Worm (Caenorhabditis elegans) whole organism, late embryonic: ENCODE measurements around the gene C09B9.1.
"Not testable (repeated sequence)": the region's sequence is repeated elsewhere in the genome, so short reads cannot be mapped to it uniquely, and the experiment has no call there.

Source experiments
- F13H6.1 ChIP-seq: sonication (generic microtip); optimal IDR thresholded peaks from 2 replicates; lab custom pipeline; 2016; ENCODE audit warnings: missing genetic modification characterization, missing compliant biosample characterization
- K02D7.2 ChIP-seq: sonication (generic microtip); optimal IDR thresholded peaks from 2 replicates; lab custom pipeline; 2017; ENCODE audit warnings: mild to moderate bottlenecking, missing genetic modification characterization, missing compliant biosample characterization
- K09A11.1 ChIP-seq: sonication (generic microtip); optimal IDR thresholded peaks from 2 replicates; lab custom pipeline; 2017; ENCODE audit warnings: antibody characterized with exemption, mild to moderate bottlenecking, missing genetic modification characterization, missing compliant biosample characterization; ENCODE audit not compliant: insufficient read depth
- Y22D7AL.16 ChIP-seq: sonication (generic microtip); optimal IDR thresholded peaks from 2 replicates; lab custom pipeline; 2016; ENCODE audit warnings: missing genetic modification characterization, missing compliant biosample characterization
- ama-1 ChIP-seq: fragments of 150-350 bp; optimal IDR thresholded peaks from 2 replicates; lab custom pipeline; 2014
- ceh-14 ChIP-seq: sonication (generic microtip); optimal IDR thresholded peaks from 2 replicates; lab custom pipeline; 2016; ENCODE audit warnings: missing genotype, missing genetic modification characterization, missing compliant biosample characterization
- ceh-18 ChIP-seq: sonication (generic microtip); optimal IDR thresholded peaks from 2 replicates; lab custom pipeline; 2016; ENCODE audit warnings: missing genetic modification characterization, missing compliant biosample characterization
- ceh-19 ChIP-seq: fragments of 200-800 bp; sonication (Bioruptor generic); optimal IDR thresholded peaks from 2 replicates; lab custom pipeline; 2018; ENCODE audit warnings: mild to moderate bottlenecking, missing genetic modification characterization, missing compliant biosample characterization
- ceh-30 ChIP-seq: fragments of 150-350 bp; optimal IDR thresholded peaks from 2 replicates; lab custom pipeline; 2014; ENCODE audit warnings: missing biosample characterization, missing genetic modification characterization
- ceh-31 ChIP-seq: sonication (generic microtip); optimal IDR thresholded peaks from 2 replicates; lab custom pipeline; 2016; ENCODE audit warnings: missing genetic modification characterization, missing compliant biosample characterization
- ceh-34 ChIP-seq: sonication (generic microtip); optimal IDR thresholded peaks from 2 replicates; lab custom pipeline; 2016; ENCODE audit warnings: mild to moderate bottlenecking, missing genetic modification characterization, missing compliant biosample characterization
- ceh-45 ChIP-seq: fragments of 200-800 bp; sonication (Bioruptor generic); IDR thresholded peaks from 2 replicates; pipeline ENCODE4 v1.3.6; 2022; ENCODE audit warnings: missing genetic modification reagents, missing genetic modification characterization, missing compliant biosample characterization
- ceh-48 ChIP-seq: sonication (generic microtip); optimal IDR thresholded peaks from 2 replicates; lab custom pipeline; 2016; ENCODE audit warnings: missing genetic modification characterization, inconsistent platforms, missing compliant biosample characterization
- che-1 ChIP-seq: sonication (generic microtip); optimal IDR thresholded peaks from 2 replicates; lab custom pipeline; 2016; ENCODE audit warnings: mild to moderate bottlenecking, missing genetic modification characterization, missing compliant biosample characterization
- dve-1 ChIP-seq: sonication (generic microtip); optimal IDR thresholded peaks from 2 replicates; lab custom pipeline; 2017; ENCODE audit warnings: antibody characterized with exemption, mild to moderate bottlenecking, missing genetic modification characterization, missing compliant biosample characterization
- elt-4 ChIP-seq: sonication (generic microtip); optimal IDR thresholded peaks from 2 replicates; lab custom pipeline; 2016; ENCODE audit warnings: missing genetic modification characterization, missing compliant biosample characterization
- fax-1 ChIP-seq: sonication (generic microtip); optimal IDR thresholded peaks from 2 replicates; lab custom pipeline; 2016; ENCODE audit warnings: missing genotype, missing genetic modification characterization, missing compliant biosample characterization
- fkh-10 ChIP-seq: fragments of 150-350 bp; optimal IDR thresholded peaks from 2 replicates; lab custom pipeline; 2014; ENCODE audit warnings: missing biosample characterization, missing genetic modification reagents, missing genetic modification characterization
- gmeb-2 ChIP-seq: sonication (generic microtip); optimal IDR thresholded peaks from 2 replicates; lab custom pipeline; 2016; ENCODE audit warnings: missing genetic modification characterization, inconsistent platforms, missing compliant biosample characterization
- hlh-13 ChIP-seq: fragments of 200-800 bp; sonication (Bioruptor generic); optimal IDR thresholded peaks from 2 replicates; lab custom pipeline; 2018; ENCODE audit warnings: mild to moderate bottlenecking, missing genetic modification characterization, missing compliant biosample characterization
- hlh-30 ChIP-seq: sonication (generic microtip); optimal IDR thresholded peaks from 2 replicates; lab custom pipeline; 2017; ENCODE audit warnings: antibody characterized with exemption, missing genetic modification characterization, missing compliant biosample characterization; ENCODE audit not compliant: insufficient read depth
- hlh-6 ChIP-seq: sonication (generic microtip); optimal IDR thresholded peaks from 2 replicates; lab custom pipeline; 2016; ENCODE audit warnings: missing genotype, missing genetic modification characterization, missing compliant biosample characterization
- lim-6 ChIP-seq: sonication (generic microtip); optimal IDR thresholded peaks from 2 replicates; lab custom pipeline; 2016; ENCODE audit warnings: missing genetic modification characterization, missing compliant biosample characterization
- madf-2 ChIP-seq: sonication (generic microtip); optimal IDR thresholded peaks from 2 replicates; lab custom pipeline; 2017; ENCODE audit warnings: missing genetic modification characterization, missing compliant biosample characterization
- mec-3 ChIP-seq: sonication (generic microtip); optimal IDR thresholded peaks from 2 replicates; lab custom pipeline; 2016; ENCODE audit warnings: borderline replicate concordance, missing genetic modification characterization, missing compliant biosample characterization
- nhr-232 ChIP-seq: sonication (generic microtip); optimal IDR thresholded peaks from 2 replicates; lab custom pipeline; 2016; ENCODE audit warnings: missing genetic modification characterization, missing compliant biosample characterization
- npax-4 ChIP-seq: sonication (generic microtip); optimal IDR thresholded peaks from 2 replicates; lab custom pipeline; 2016; ENCODE audit warnings: missing genetic modification characterization, missing compliant biosample characterization
- odd-2 ChIP-seq: sonication (generic microtip); optimal IDR thresholded peaks from 2 replicates; lab custom pipeline; 2017; ENCODE audit warnings: antibody characterized with exemption, mild to moderate bottlenecking, missing genetic modification characterization, missing compliant biosample characterization
- pat-9 ChIP-seq: fragments of 200-800 bp; sonication (Bioruptor generic); optimal IDR thresholded peaks from 2 replicates; lab custom pipeline; 2018; ENCODE audit warnings: mild to moderate bottlenecking, missing genetic modification characterization, moderate library complexity, missing compliant biosample characterization
- pha-2 ChIP-seq: sonication (generic microtip); optimal IDR thresholded peaks from 2 replicates; lab custom pipeline; 2017; ENCODE audit warnings: mild to moderate bottlenecking, missing genetic modification characterization, missing compliant biosample characterization
- pqm-1 ChIP-seq: sonication (generic microtip); optimal IDR thresholded peaks from 2 replicates; lab custom pipeline; 2016; ENCODE audit warnings: missing genetic modification characterization, missing compliant biosample characterization
- pros-1 ChIP-seq: fragments of 150-350 bp; optimal IDR thresholded peaks from 2 replicates; lab custom pipeline; 2014; ENCODE audit warnings: missing biosample characterization, missing genetic modification reagents, missing genetic modification characterization
- ref-2 ChIP-seq: sonication (generic microtip); optimal IDR thresholded peaks from 2 replicates; lab custom pipeline; 2016; ENCODE audit warnings: missing genetic modification characterization, missing compliant biosample characterization
- rnt-1 ChIP-seq: sonication (generic microtip); optimal IDR thresholded peaks from 2 replicates; lab custom pipeline; 2016; ENCODE audit warnings: missing genetic modification characterization, missing compliant biosample characterization
- sdc-2 ChIP-seq: sonication (generic microtip); optimal IDR thresholded peaks from 2 replicates; lab custom pipeline; 2016; ENCODE audit warnings: missing genotype, missing genetic modification characterization, missing compliant biosample characterization
- sox-4 ChIP-seq: sonication (generic microtip); optimal IDR thresholded peaks from 2 replicates; lab custom pipeline; 2017; ENCODE audit warnings: mild to moderate bottlenecking, missing genetic modification characterization, inconsistent platforms, missing compliant biosample characterization
- tbx-7 ChIP-seq: sonication (generic microtip); optimal IDR thresholded peaks from 2 replicates; lab custom pipeline; 2016; ENCODE audit warnings: missing genotype, missing genetic modification characterization, missing compliant biosample characterization
- ttx-3 ChIP-seq: sonication (generic microtip); optimal IDR thresholded peaks from 2 replicates; lab custom pipeline; 2016; ENCODE audit warnings: missing genetic modification reagents, missing genetic modification characterization, missing compliant biosample characterization
- unc-3 ChIP-seq, 2 experiments: fragments of 200-800 bp in 1 of 2; sonication (Bioruptor generic) in 1 of 2; sonication (generic microtip) in 1 of 2; conservative IDR thresholded peaks in 1 of 2; optimal IDR thresholded peaks in 1 of 2; 2 replicates each; pipeline versions ENCODE4 v1.3.6 to Lab custom; 2016 to 2022; ENCODE audit warnings: missing compliant biosample characterization in 2 of 2, missing genetic modification characterization in 2 of 2, missing genetic modification reagents in 1 of 2
- unc-42 ChIP-seq: sonication (generic microtip); optimal IDR thresholded peaks from 2 replicates; lab custom pipeline; 2016; ENCODE audit warnings: missing genotype, missing genetic modification characterization, missing compliant biosample characterization
- unc-55 ChIP-seq: sonication (generic microtip); optimal IDR thresholded peaks from 2 replicates; lab custom pipeline; 2017; ENCODE audit warnings: missing biosample characterization, missing genetic modification reagents, missing genetic modification characterization
- unc-86 ChIP-seq: sonication (generic microtip); optimal IDR thresholded peaks from 2 replicates; lab custom pipeline; 2016; ENCODE audit warnings: missing genetic modification characterization, missing compliant biosample characterization
- zip-5 ChIP-seq: sonication (generic microtip); optimal IDR thresholded peaks from 2 replicates; lab custom pipeline; 2016; ENCODE audit warnings: missing genetic modification characterization, missing compliant biosample characterization

The C09B9.1 gene

DNA sequence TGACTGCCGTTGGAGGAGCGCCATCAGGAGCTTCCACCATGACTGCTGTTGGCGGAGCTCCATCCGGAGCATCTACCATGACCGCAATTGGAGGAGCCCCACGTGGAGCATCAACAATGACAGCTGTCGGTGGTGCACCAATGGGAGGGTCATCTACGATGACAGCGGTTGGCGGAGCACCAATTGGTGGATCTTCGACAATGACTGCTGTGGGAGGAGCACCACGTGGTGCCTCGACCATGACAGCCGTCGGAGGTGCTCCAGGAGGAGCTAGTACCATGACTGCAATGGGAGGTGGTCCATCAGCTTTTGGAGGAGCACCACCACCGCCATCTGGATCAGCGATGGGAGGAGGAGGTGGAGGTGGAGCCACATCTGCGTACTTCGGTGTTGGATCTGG lies 20.5 kb upstream of the C09B9.1 start, which contains the start of gene T28H11.7:
Gene T28H11.7 (minus strand): TSS at position 101 of the 400 bp plus-strand sequence.
- TF ChIP-seq elt-4, fax-1, sdc-2 (tag; lab: Kevin White, UChicago): not testable (repeated sequence)

DNA sequence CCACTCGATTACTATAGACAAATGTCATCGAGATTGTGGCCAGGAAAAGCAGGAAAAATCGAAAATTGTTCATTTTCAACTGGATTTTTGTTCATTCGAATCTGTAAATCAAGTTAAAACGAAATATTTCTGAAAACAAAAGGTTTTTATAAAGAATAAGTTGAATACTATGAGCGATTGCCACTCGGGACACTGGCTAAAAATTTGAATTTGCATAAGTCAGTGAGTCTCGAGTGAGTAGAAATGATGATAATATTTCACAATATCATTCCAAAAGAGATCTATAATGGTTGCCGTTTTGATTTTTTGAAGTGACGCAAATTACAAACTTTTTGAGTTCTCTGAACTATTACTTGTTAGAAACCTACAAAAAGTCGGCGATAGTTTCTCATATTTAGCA lies 17.1 kb upstream of the C09B9.1 start, which contains the start of gene T28H11.8:
Gene T28H11.8 (minus strand): TSS at position 101 of the 400 bp plus-strand sequence.
- TF ChIP-seq unc-86 (no peak), F13H6.1 (no peak), ref-2 (no peak), che-1 (tag; lab: Kevin White, UChicago) (no peak), hlh-30 (tag; lab: Kevin White, UChicago) (no peak), pat-9 (tag; lab: Kevin White, UChicago) (no peak), ceh-48 (no peak), K09A11.1 (no peak), pqm-1 (tag; lab: Kevin White, UChicago) (no peak), ceh-45 (GFP tag; lab: Robert Waterston, UW) (no peak), pros-1 (tag; lab: Kevin White, UChicago) (no peak), dve-1 (tag; lab: Kevin White, UChicago) (no peak), nhr-232 (tag; lab: Kevin White, UChicago) (no peak), ceh-31 (tag; lab: Kevin White, UChicago) (no peak)

DNA sequence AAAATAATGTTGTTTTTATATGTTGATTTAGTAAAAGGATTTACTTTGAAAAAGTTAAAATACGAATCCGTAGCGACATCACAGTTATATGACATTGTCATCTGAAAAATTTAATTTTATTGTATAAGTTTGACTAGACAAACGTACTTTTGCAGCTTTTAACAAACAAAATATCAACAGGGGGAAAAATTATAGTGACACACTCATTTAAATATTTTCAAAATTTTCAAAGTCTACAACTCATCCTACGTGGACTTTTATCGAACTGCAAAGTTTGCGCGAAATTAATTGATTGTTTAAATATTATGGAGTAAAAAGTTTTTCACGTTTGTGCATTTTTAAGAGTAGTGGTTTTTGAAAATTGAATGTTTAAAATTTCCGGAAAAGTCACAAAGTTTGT lies 11.9 kb upstream of the C09B9.1 start, which contains the start of gene C09B9.85:
Gene C09B9.85 (minus strand): TSS at position 101 of the 400 bp plus-strand sequence.
- TF ChIP-seq unc-42: no peak
- TF ChIP-seq sox-4: no peak
- TF ChIP-seq hlh-6: no peak
- TF ChIP-seq ceh-19: no peak
- no peak for TF ChIP-seq ceh-31 (tag; lab: Kevin White, UChicago)
- TF ChIP-seq zip-5: no peak
- no peak for TF ChIP-seq tbx-7 (tag; lab: Kevin White, UChicago)

DNA sequence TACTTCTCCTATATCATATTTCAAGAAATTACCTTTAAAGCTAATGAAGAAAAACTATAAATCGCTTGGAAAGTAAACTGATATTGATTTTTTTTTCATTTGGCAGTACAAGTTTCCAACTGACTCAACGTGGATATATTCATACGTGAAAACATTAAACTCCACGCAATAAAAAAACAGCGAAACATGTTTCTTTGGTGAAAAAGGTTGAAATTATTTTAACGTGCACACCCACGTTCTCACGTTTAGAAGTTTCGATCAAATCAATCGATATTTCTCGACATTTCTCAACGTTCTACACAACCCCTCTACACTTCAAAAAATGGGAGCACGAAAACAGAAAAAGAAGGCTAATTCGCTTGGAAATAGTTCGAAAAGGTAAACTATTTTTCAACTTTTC lies 8.6 kb upstream of the C09B9.1 start, which contains the start of the genes best-6 and C09B9.2:
Gene best-6 (minus strand): TSS at position 101 of the 400 bp plus-strand sequence.
Gene C09B9.2 (plus strand): TSS at position 314 of the 400 bp plus-strand sequence.
- no peak for TF ChIP-seq ceh-14 (tag; lab: Kevin White, UChicago)
- no peak for TF ChIP-seq dve-1 (tag; lab: Kevin White, UChicago)
- TF ChIP-seq hlh-30 (tag; lab: Kevin White, UChicago): no peak
- no peak for TF ChIP-seq ama-1
- no peak for TF ChIP-seq ceh-30 (tag; lab: Kevin White, UChicago)
- TF ChIP-seq K02D7.2: no peak
- TF ChIP-seq sox-4: no peak
- no peak for TF ChIP-seq mec-3 (tag; lab: Kevin White, UChicago)
- no peak for TF ChIP-seq npax-4
- TF ChIP-seq rnt-1 (tag; lab: Kevin White, UChicago): no peak
- no peak for TF ChIP-seq nhr-232 (tag; lab: Kevin White, UChicago)
- TF ChIP-seq ceh-19: no peak
- no peak for TF ChIP-seq unc-42
- no peak for TF ChIP-seq gmeb-2 (tag; lab: Kevin White, UChicago)
- TF ChIP-seq unc-55: no peak

DNA sequence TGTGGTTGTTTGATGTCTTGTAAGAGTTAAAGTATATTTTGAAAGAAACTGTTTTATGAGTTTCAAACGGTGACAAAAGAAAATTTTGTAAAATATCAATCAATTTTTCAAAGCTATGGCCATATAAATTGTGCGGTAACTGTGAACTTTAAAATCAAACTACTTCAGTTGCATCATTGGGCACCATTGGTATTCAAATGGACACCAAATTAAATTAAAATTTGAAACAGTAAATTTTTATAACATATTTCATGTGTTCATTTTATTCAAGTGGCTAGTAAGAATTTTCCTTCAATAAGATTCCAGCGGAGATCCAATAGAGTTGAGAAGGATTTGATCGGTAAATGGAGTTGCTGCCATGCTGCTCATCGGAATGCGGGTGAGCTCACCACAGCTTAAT lies 6.2 kb upstream of the C09B9.1 start:
- TF ChIP-seq elt-4 (tag; lab: Kevin White, UChicago): no peak
- no peak for TF ChIP-seq madf-2 (tag; lab: Kevin White, UChicago)
- no peak for TF ChIP-seq ceh-18
- no peak for TF ChIP-seq che-1 (tag; lab: Kevin White, UChicago)
- no peak for TF ChIP-seq Y22D7AL.16 (tag; lab: Kevin White, UChicago)
- no peak for TF ChIP-seq hlh-30 (tag; lab: Kevin White, UChicago)
- no peak for TF ChIP-seq ceh-34
- no peak for TF ChIP-seq K09A11.1
- no peak for TF ChIP-seq odd-2
- TF ChIP-seq sox-4: no peak
- no peak for TF ChIP-seq lim-6 (tag; lab: Kevin White, UChicago)
- TF ChIP-seq unc-3 (GFP tag; conservative IDR thresholded peaks at IDR 0.05; lab: Robert Waterston, UW): no peak
- TF ChIP-seq unc-3 (tag; optimal IDR thresholded peaks at IDR 0.05; lab: Kevin White, UChicago): no peak
- no peak for TF ChIP-seq K02D7.2
- TF ChIP-seq fkh-10: no peak
- TF ChIP-seq fax-1 (tag; lab: Kevin White, UChicago): no peak
- no peak for TF ChIP-seq pha-2 (tag; lab: Kevin White, UChicago)
- no peak for TF ChIP-seq hlh-13 (GFP tag; lab: Kevin White, UChicago)
- no peak for TF ChIP-seq ttx-3 (tag; lab: Kevin White, UChicago)
